Worm (Caenorhabditis elegans): ENCODE results near the gene fbxa-82.
A peak's percentile ranks its signal among the peaks of the same experiment; 100 is the strongest.

The fbxa-82 gene

ce11 chrV:15012542-15013301, 39.6 kb downstream of the fbxa-82 start (continued):
- no peak for TF ChIP-seq Y5F2A.4 (GFP tag; optimal IDR thresholded peaks at IDR 0.05)
- no peak for TF ChIP-seq sdz-12 (GFP tag; optimal IDR thresholded peaks at IDR 0.05)
- TF ChIP-seq arid-1 (GFP tag; conservative IDR thresholded peaks at IDR 0.05), result no peak
- no peak for TF ChIP-seq jun-1 (tag; optimal IDR thresholded peaks at IDR 0.05)
- TF ChIP-seq aha-1 (tag), result peak; percentile 46
- peak; percentile 40 for TF ChIP-seq nhr-48 (tag; optimal IDR thresholded peaks at IDR 0.05)
- 0 out of 2 replicates have a peak, but pooled peaks have one; percentile 19 for TF ChIP-seq ceh-44 (GFP tag; IDR thresholded peaks at IDR 0.05)
- no peak; the same call in 1 of the 2 replicates for TF ChIP-seq egl-43 (GFP tag; IDR thresholded peaks at IDR 0.05)
- TF ChIP-seq nhr-111 (GFP tag; optimal IDR thresholded peaks at IDR 0.05), result no peak
- TF ChIP-seq snpc-1.2 (GFP tag; IDR thresholded peaks at IDR 0.05), result 0 out of 2 replicates have a peak, but pooled peaks have one; percentile 43
- TF ChIP-seq php-3 (GFP tag; IDR thresholded peaks at IDR 0.05), result no peak
- TF ChIP-seq lim-7 (GFP tag; IDR thresholded peaks at IDR 0.05), result 0 out of 2 replicates have a peak, but pooled peaks have one; percentile 15
- no peak for TF ChIP-seq R02D3.7 (tag; optimal IDR thresholded peaks at IDR 0.05)
- TF ChIP-seq lin-1 (GFP tag; IDR thresholded peaks at IDR 0.05), result no peak
- TF ChIP-seq Y48G9A.11 (GFP tag; IDR thresholded peaks at IDR 0.05), result no peak
- no peak for TF ChIP-seq lir-3 (tag; optimal IDR thresholded peaks at IDR 0.05)
- TF ChIP-seq pha-4 (GFP tag; IDR thresholded peaks at IDR 0.05), result 0 out of 2 replicates have a peak, but pooled peaks have one; percentile 33
- no peak for TF ChIP-seq pha-4 (tag; optimal IDR thresholded peaks at IDR 0.05)
- no peak for TF ChIP-seq unc-39 (tag; optimal IDR thresholded peaks at IDR 0.05)
- TF ChIP-seq daf-12 (tag; optimal IDR thresholded peaks at IDR 0.05), result no peak
- TF ChIP-seq nhr-11 (tag; optimal IDR thresholded peaks at IDR 0.05), result no peak
- TF ChIP-seq dmd-8 (GFP tag; IDR thresholded peaks at IDR 0.05), result peak; percentile 41; the same call in 1 of the 2 replicates
- no peak for TF ChIP-seq ztf-11 (tag; optimal IDR thresholded peaks at IDR 0.05)
- TF ChIP-seq ceh-20 (GFP tag; IDR thresholded peaks at IDR 0.05), result no peak
- no peak for TF ChIP-seq egl-27 (tag; optimal IDR thresholded peaks at IDR 0.05)
- peak; percentile 29 for TF ChIP-seq hlh-30 (tag; optimal IDR thresholded peaks at IDR 0.05; ENCODE audit: insufficient read depth)
- TF ChIP-seq dmd-6 (GFP tag; IDR thresholded peaks at IDR 0.05), result no peak; the same call in 1 of the 2 replicates
- TF ChIP-seq zip-11 (GFP tag; IDR thresholded peaks at IDR 0.05), result no peak
- TF ChIP-seq ztf-7 (tag; optimal IDR thresholded peaks at IDR 0.05), result no peak
- no peak for TF ChIP-seq duxl-1 (tag; optimal IDR thresholded peaks at IDR 0.05; ENCODE audit: poor library complexity)
- TF ChIP-seq spr-3 (GFP tag; optimal IDR thresholded peaks at IDR 0.05), result no peak
- no peak for TF ChIP-seq nhr-76 (tag; optimal IDR thresholded peaks at IDR 0.05)
- TF ChIP-seq aly-2 (tag; optimal IDR thresholded peaks at IDR 0.05), result no peak
- TF ChIP-seq ceh-62 (tag; optimal IDR thresholded peaks at IDR 0.05), result no peak
- TF ChIP-seq nhr-41 (GFP tag; IDR thresholded peaks at IDR 0.05), result no peak
- TF ChIP-seq madf-5 (GFP tag; IDR thresholded peaks at IDR 0.05), result no peak
- TF ChIP-seq mdt-29 (GFP tag; IDR thresholded peaks at IDR 0.05), result no peak; the same call in 1 of the 2 replicates
- no peak for TF ChIP-seq skn-1 (tag; optimal IDR thresholded peaks at IDR 0.05)
- peak; percentile 46 for TF ChIP-seq gei-8 (GFP tag; optimal IDR thresholded peaks at IDR 0.05)
- TF ChIP-seq nhr-237 (tag; optimal IDR thresholded peaks at IDR 0.05), result no peak
- peak; percentile 26 for TF ChIP-seq mes-2 (tag; optimal IDR thresholded peaks at IDR 0.05; ENCODE audit: poor library complexity, severe bottlenecking)
- TF ChIP-seq ceh-28 (tag; optimal IDR thresholded peaks at IDR 0.05), result no peak
- TF ChIP-seq zag-1 (tag; optimal IDR thresholded peaks at IDR 0.05), result no peak
- peak; percentile 16 for TF ChIP-seq hlh-11 (tag; optimal IDR thresholded peaks at IDR 0.05)
- no peak for TF ChIP-seq ZK546.5 (tag; optimal IDR thresholded peaks at IDR 0.05)
- TF ChIP-seq ama-1 (optimal IDR thresholded peaks at IDR 0.05), result no peak
- TF ChIP-seq unc-62 (GFP tag; optimal IDR thresholded peaks at IDR 0.05 in 1 of 2), result peak in 1 of 2 experiments; percentile 60
- TF ChIP-seq unc-62 (tag; optimal IDR thresholded peaks at IDR 0.05), result no peak
- TF ChIP-seq dmd-9 (GFP tag; IDR thresholded peaks at IDR 0.05), result no peak
- TF ChIP-seq Y75B8A.6 (GFP tag; IDR thresholded peaks at IDR 0.05), result no peak
- no peak for TF ChIP-seq lin-29 (GFP tag; IDR thresholded peaks at IDR 0.05)

Data from whole organism, L4 larva.